Worm (Caenorhabditis elegans) whole organism, L1 larva: ENCODE measurements around the gene mrpl-51.

Experiments used
- F16B12.6 ChIP-seq: fragments of 150-350 bp; optimal IDR thresholded peaks from 2 replicates; lab custom pipeline; 2014; ENCODE audit warnings: missing biosample characterization, missing genetic modification characterization
- alr-1 ChIP-seq: fragments of 200-800 bp; sonication (Bioruptor generic); optimal IDR thresholded peaks from 2 replicates; lab custom pipeline; 2018; ENCODE audit warnings: borderline replicate concordance, mild to moderate bottlenecking, missing genetic modification characterization, missing compliant biosample characterization
- ama-1 ChIP-seq: fragments of 150-350 bp; optimal IDR thresholded peaks from 2 replicates; lab custom pipeline; 2014
- ceh-90 ChIP-seq: sonication (generic microtip); optimal IDR thresholded peaks from 2 replicates; lab custom pipeline; 2016; ENCODE audit warnings: missing genetic modification characterization, missing compliant biosample characterization
- efl-3 ChIP-seq: fragments of 200-800 bp; sonication (Bioruptor generic); optimal IDR thresholded peaks from 2 replicates; lab custom pipeline; 2018; ENCODE audit warnings: mild to moderate bottlenecking, missing genetic modification characterization, missing compliant biosample characterization
- elt-2 ChIP-seq: sonication (generic microtip); optimal IDR thresholded peaks from 2 replicates; lab custom pipeline; 2016; ENCODE audit warnings: missing genetic modification characterization, mild to moderate bottlenecking, inconsistent platforms, missing compliant biosample characterization, missing genetic modification reagents
- elt-3 ChIP-seq, 6 experiments: fragments of 150-350 bp in 1 of 6; sonication (generic microtip); optimal IDR thresholded peaks; 2 replicates each; lab custom pipeline; 2017 to 2018; ENCODE audit warnings: missing biosample characterization in 6 of 6, missing genetic modification characterization in 6 of 6, inconsistent platforms in 1 of 6
- fos-1 ChIP-seq: fragments of 150-350 bp; optimal IDR thresholded peaks from 2 replicates; lab custom pipeline; 2014; ENCODE audit warnings: missing biosample characterization, missing genetic modification characterization
- hlh-17 ChIP-seq: fragments of 200-800 bp; sonication (Bioruptor generic); optimal IDR thresholded peaks from 2 replicates; lab custom pipeline; 2018; ENCODE audit warnings: missing genetic modification characterization, mild to moderate bottlenecking, missing compliant biosample characterization, moderate library complexity, borderline replicate concordance
- nhr-28 ChIP-seq: fragments of 150-350 bp; optimal IDR thresholded peaks from 2 replicates; lab custom pipeline; 2014; ENCODE audit warnings: missing biosample characterization, missing genetic modification characterization
- pqm-1 ChIP-seq: sonication (generic microtip); optimal IDR thresholded peaks from 3 replicates; lab custom pipeline; 2017; ENCODE audit warnings: missing biosample characterization, missing genetic modification characterization
- skn-1 ChIP-seq: fragments of 150-350 bp; optimal IDR thresholded peaks from 2 replicates; lab custom pipeline; 2014; ENCODE audit warnings: missing biosample characterization, missing genetic modification characterization
- tbx-2 ChIP-seq: sonication (generic microtip); optimal IDR thresholded peaks from 2 replicates; lab custom pipeline; 2016; ENCODE audit warnings: missing genetic modification characterization, missing compliant biosample characterization

DNA sequence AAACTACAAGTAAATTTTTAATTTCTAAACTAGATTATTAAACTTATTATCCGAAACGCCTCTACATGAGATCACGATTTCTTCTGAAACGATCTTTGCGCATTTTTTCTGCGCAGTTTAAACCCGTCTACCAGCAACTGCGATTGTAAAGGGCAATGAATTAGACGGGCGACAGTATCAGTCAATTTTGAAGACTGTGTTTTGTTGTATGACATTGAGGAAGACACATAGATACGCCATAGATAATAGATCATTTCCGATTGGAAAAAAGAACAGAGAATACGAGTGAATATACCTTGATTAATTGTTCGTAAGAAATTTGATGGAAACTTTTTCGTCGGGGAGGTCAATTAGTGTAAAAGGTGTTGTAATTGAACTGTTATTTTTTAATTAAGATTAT, 9.8 kb upstream of the mrpl-51 start:
- TF ChIP-seq nhr-28 (tag; lab: Kevin White, UChicago) (no peak), fos-1 (tag; lab: Kevin White, UChicago) (no peak), elt-3 (tag; optimal IDR thresholded peaks at IDR 0.05; lab: Kevin White, UChicago) (peak in 5 of 6 experiments; percentile 6 to 64 (median 52)), ceh-90 (tag; lab: Kevin White, UChicago) (no peak), skn-1 (tag; lab: Kevin White, UChicago) (no peak), hlh-17 (GFP tag; lab: Kevin White, UChicago) (no peak), tbx-2 (tag; lab: Kevin White, UChicago) (peak; percentile 9), efl-3 (GFP tag; lab: Kevin White, UChicago) (no peak), alr-1 (no peak), elt-2 (tag; lab: Kevin White, UChicago) (no peak), F16B12.6 (tag; lab: Kevin White, UChicago) (no peak), ama-1 (lab: Kevin White, UChicago) (no peak), pqm-1 (tag; lab: Kevin White, UChicago) (no peak)
